Fruit fly (Drosophila melanogaster) whole organism, embryonic: ENCODE results near the gene BCL7-like.
A peak's percentile ranks its signal among the peaks of the same experiment; 100 is the strongest.

Source experiments
- BtbVII ChIP-seq: fragments of 200-800 bp; sonication (Bioruptor generic); optimal IDR thresholded peaks from 3 replicates; lab custom pipeline; 2017; ENCODE audit warnings: missing biosample characterization, mild to moderate bottlenecking, missing genetic modification characterization
- CG11723 ChIP-seq: fragments of 200-800 bp; sonication (Bioruptor generic); optimal IDR thresholded peaks from 2 replicates; lab custom pipeline; 2017; ENCODE audit warnings: missing biosample characterization, mild to moderate bottlenecking, missing genetic modification characterization
- CG12071 ChIP-seq: fragments of 200-800 bp; sonication (Bioruptor generic); optimal IDR thresholded peaks from 3 replicates; lab custom pipeline; 2018; ENCODE audit warnings: missing biosample characterization, mild to moderate bottlenecking, missing genetic modification characterization
- CG12104 ChIP-seq: fragments of 200-800 bp; sonication (Bioruptor generic); optimal IDR thresholded peaks from 3 replicates; lab custom pipeline; 2016; ENCODE audit warnings: missing biosample characterization, missing genetic modification characterization
- CG1233 ChIP-seq: fragments of 200-800 bp; sonication (Bioruptor generic); optimal IDR thresholded peaks from 4 replicates; lab custom pipeline; 2018; ENCODE audit warnings: missing biosample characterization, mild to moderate bottlenecking, missing genetic modification characterization
- CG12659 ChIP-seq: fragments of 200-800 bp; sonication (Bioruptor generic); optimal IDR thresholded peaks from 3 replicates; lab custom pipeline; 2017; ENCODE audit warnings: mild to moderate bottlenecking, missing biosample characterization, missing genetic modification reagents, missing genetic modification characterization
- CG12769 ChIP-seq: fragments of 200-800 bp; sonication (Bioruptor generic); optimal IDR thresholded peaks from 2 replicates; lab custom pipeline; 2019; ENCODE audit warnings: missing biosample characterization, mild to moderate bottlenecking, missing genetic modification characterization, moderate library complexity
- CG14014 ChIP-seq: fragments of 200-800 bp; sonication (Bioruptor generic); IDR thresholded peaks from 2 replicates; pipeline ENCODE4 v1.3.6; 2022; ENCODE audit warnings: missing biosample characterization, missing genetic modification characterization
- CG14965 ChIP-seq: fragments of 200-800 bp; sonication (Bioruptor generic); optimal IDR thresholded peaks from 2 replicates; lab custom pipeline; 2016; ENCODE audit warnings: missing biosample characterization, missing genetic modification characterization, borderline replicate concordance
- CG15696 ChIP-seq: fragments of 200-800 bp; sonication (Bioruptor generic); optimal IDR thresholded peaks from 2 replicates; lab custom pipeline; 2019; ENCODE audit warnings: missing biosample characterization, mild to moderate bottlenecking, missing genetic modification characterization, moderate library complexity
- CG18476 ChIP-seq: fragments of 200-800 bp; sonication (Bioruptor generic); optimal IDR thresholded peaks from 2 replicates; lab custom pipeline; 2016; ENCODE audit warnings: missing biosample characterization, mild to moderate bottlenecking, missing genetic modification characterization
- CG30020 ChIP-seq: fragments of 200-800 bp; optimal IDR thresholded peaks from 2 replicates; lab custom pipeline; 2019; ENCODE audit warnings: missing biosample characterization, mild to moderate bottlenecking, missing genetic modification characterization, moderate library complexity
- CG30403 ChIP-seq: fragments of 200-800 bp; sonication (Bioruptor generic); optimal IDR thresholded peaks from 3 replicates; lab custom pipeline; 2016; ENCODE audit warnings: missing biosample characterization, missing genetic modification characterization
- CG3281 ChIP-seq: fragments of 200-800 bp; sonication (Bioruptor generic); optimal IDR thresholded peaks from 3 replicates; lab custom pipeline; 2017; ENCODE audit warnings: missing biosample characterization, mild to moderate bottlenecking, missing genetic modification characterization
- CG5180 ChIP-seq: fragments of 200-800 bp; sonication (Bioruptor generic); optimal IDR thresholded peaks from 3 replicates; lab custom pipeline; 2017; ENCODE audit warnings: missing biosample characterization, missing genetic modification characterization, mild to moderate bottlenecking, moderate library complexity, missing genetic modification reagents
- CG6689 ChIP-seq: fragments of 200-800 bp; sonication (Bioruptor generic); IDR thresholded peaks from 2 replicates; pipeline ENCODE4 v1.3.6; 2022; ENCODE audit warnings: missing biosample characterization, missing genetic modification characterization
- CG7556 ChIP-seq: fragments of 200-800 bp; sonication (Bioruptor generic); optimal IDR thresholded peaks from 2 replicates; lab custom pipeline; 2017; ENCODE audit warnings: missing biosample characterization, mild to moderate bottlenecking, missing genetic modification characterization
- CG7963 ChIP-seq: fragments of 200-800 bp; sonication (Bioruptor generic); IDR thresholded peaks from 3 replicates; pipeline ENCODE4 v1.3.6; 2022; ENCODE audit warnings: missing biosample characterization, missing genetic modification characterization; ENCODE audit not compliant: partially characterized antibody
- CG8478 ChIP-seq: fragments of >200 bp; optimal IDR thresholded peaks from 2 replicates; lab custom pipeline; 2018
- CG9817 ChIP-seq: fragments of 200-800 bp; sonication (Bioruptor generic); optimal IDR thresholded peaks from 2 replicates; lab custom pipeline; 2018; ENCODE audit warnings: missing biosample characterization, mild to moderate bottlenecking, missing genetic modification characterization, moderate library complexity
- Gug ChIP-seq: fragments of 200-800 bp; sonication (Bioruptor generic); IDR thresholded peaks from 4 replicates; pipeline ENCODE4 v1.3.6; 2022; ENCODE audit warnings: missing biosample characterization, missing genetic modification characterization
- Hand ChIP-seq: fragments of 200-800 bp; sonication (Bioruptor generic); optimal IDR thresholded peaks from 2 replicates; lab custom pipeline; 2017; ENCODE audit warnings: mild to moderate bottlenecking, missing biosample characterization, missing genetic modification reagents, missing genetic modification characterization
- Hr51 ChIP-seq, 2 experiments: fragments of 200-800 bp; sonication (Bioruptor generic); optimal IDR thresholded peaks; 2 replicates in 1 of 2; 3 replicates in 1 of 2; lab custom pipeline; 2016 to 2018; ENCODE audit warnings: missing biosample characterization in 2 of 2, missing genetic modification characterization in 2 of 2, mild to moderate bottlenecking in 1 of 2, moderate library complexity in 1 of 2
- MBD-R2 ChIP-seq: fragments of 200-800 bp; sonication (Bioruptor generic); IDR thresholded peaks from 2 replicates; pipeline ENCODE4 v1.3.6; 2022; ENCODE audit warnings: missing biosample characterization, missing genetic modification characterization
- Nf-YA ChIP-seq: fragments of 200-800 bp; sonication (Bioruptor generic); IDR thresholded peaks from 2 replicates; pipeline ENCODE4 v1.3.6; 2022; ENCODE audit warnings: missing biosample characterization, missing genetic modification characterization
- Side ChIP-seq: fragments of 200-800 bp; sonication (Bioruptor generic); optimal IDR thresholded peaks from 2 replicates; lab custom pipeline; 2016; ENCODE audit warnings: missing biosample characterization, missing genetic modification characterization
- Six4 ChIP-seq: fragments of 200-800 bp; sonication (Bioruptor generic); optimal IDR thresholded peaks from 2 replicates; lab custom pipeline; 2016; ENCODE audit warnings: missing biosample characterization, missing genetic modification characterization
- Taf1 ChIP-seq: fragments of 200-800 bp; sonication (Bioruptor generic); IDR thresholded peaks from 2 replicates; pipeline ENCODE4 v1.3.6; 2022; ENCODE audit warnings: missing biosample characterization, missing genetic modification characterization
- ase ChIP-seq: fragments of 200-800 bp; sonication (Bioruptor generic); IDR thresholded peaks from 3 replicates; pipeline ENCODE4 v1.3.6; 2022; ENCODE audit warnings: missing biosample characterization, missing genetic modification characterization
- az2 ChIP-seq: fragments of 200-800 bp; sonication (Bioruptor generic); optimal IDR thresholded peaks from 3 replicates; lab custom pipeline; 2016; ENCODE audit warnings: missing biosample characterization, missing genetic modification characterization
- bcd ChIP-seq: fragments of 200-800 bp; sonication (Bioruptor generic); optimal IDR thresholded peaks from 2 replicates; lab custom pipeline; 2017; ENCODE audit warnings: missing biosample characterization, mild to moderate bottlenecking, missing genetic modification characterization
- bsh ChIP-seq, 2 experiments: fragments of 200-800 bp; sonication (Bioruptor generic); optimal IDR thresholded peaks; 2 replicates each; lab custom pipeline; 2017 to 2018; ENCODE audit warnings: mild to moderate bottlenecking in 2 of 2, missing biosample characterization in 2 of 2, missing genetic modification characterization in 2 of 2, moderate library complexity in 1 of 2
- dmrt11E ChIP-seq: fragments of 200-800 bp; sonication (Bioruptor generic); optimal IDR thresholded peaks from 3 replicates; lab custom pipeline; 2018; ENCODE audit warnings: missing biosample characterization, mild to moderate bottlenecking, missing genetic modification characterization, moderate library complexity
- hth ChIP-seq: fragments of >200 bp; optimal IDR thresholded peaks from 2 replicates; lab custom pipeline; 2017; ENCODE audit warnings: inconsistent platforms
- ind ChIP-seq: fragments of 200-800 bp; sonication (Bioruptor generic); optimal IDR thresholded peaks from 3 replicates; lab custom pipeline; 2016; ENCODE audit warnings: missing biosample characterization, missing genetic modification characterization
- jumu ChIP-seq: fragments of 200-800 bp; sonication (Bioruptor generic); optimal IDR thresholded peaks from 3 replicates; lab custom pipeline; 2016; ENCODE audit warnings: missing biosample characterization, missing genetic modification characterization
- lov ChIP-seq, 2 experiments: fragments of 200-800 bp in 1 of 2; fragments of >200 bp in 1 of 2; sonication (Bioruptor generic) in 1 of 2; IDR thresholded peaks in 1 of 2; optimal IDR thresholded peaks in 1 of 2; 2 replicates in 1 of 2; 3 replicates in 1 of 2; pipeline versions ENCODE4 v1.3.6 to Lab custom; 2017 to 2022; ENCODE audit warnings: missing biosample characterization in 1 of 2, missing genetic modification characterization in 1 of 2
- mld ChIP-seq: fragments of 200-800 bp; sonication (Bioruptor generic); IDR thresholded peaks from 3 replicates; pipeline ENCODE4 v1.3.6; 2022; ENCODE audit warnings: missing biosample characterization, missing genetic modification characterization; ENCODE audit not compliant: partially characterized antibody
- nom ChIP-seq: fragments of 200-800 bp; sonication (Bioruptor generic); optimal IDR thresholded peaks from 2 replicates; lab custom pipeline; 2017; ENCODE audit warnings: missing biosample characterization, missing genetic modification characterization, mild to moderate bottlenecking, moderate library complexity, missing genetic modification reagents
- pum ChIP-seq: fragments of 200-800 bp; sonication (Bioruptor generic); optimal IDR thresholded peaks from 2 replicates; lab custom pipeline; 2016; ENCODE audit warnings: missing biosample characterization, missing genetic modification characterization
- sens-2 ChIP-seq: fragments of 200-800 bp; sonication (Bioruptor generic); IDR thresholded peaks from 2 replicates; pipeline ENCODE4 v1.3.6; 2022; ENCODE audit warnings: missing biosample characterization, missing genetic modification characterization
- sim ChIP-seq: fragments of 200-800 bp; sonication (Bioruptor generic); IDR thresholded peaks from 2 replicates; pipeline ENCODE4 v1.3.6; 2022; ENCODE audit warnings: missing biosample characterization, missing genetic modification characterization
- so ChIP-seq: fragments of 200-800 bp; sonication (Bioruptor generic); IDR thresholded peaks from 3 replicates; pipeline ENCODE4 v1.3.6; 2022; ENCODE audit warnings: missing biosample characterization, missing genetic modification characterization
- stc ChIP-seq: fragments of 200-800 bp; sonication (Bioruptor generic); IDR thresholded peaks from 2 replicates; pipeline ENCODE4 v1.3.6; 2022; ENCODE audit warnings: missing biosample characterization, missing genetic modification characterization
- tgo ChIP-seq: fragments of 200-800 bp; sonication (Bioruptor generic); IDR thresholded peaks from 3 replicates; pipeline ENCODE4 v1.3.6; 2022; ENCODE audit warnings: missing biosample characterization, missing genetic modification characterization
- vvl ChIP-seq: fragments of 200-800 bp; sonication (Bioruptor generic); IDR thresholded peaks from 2 replicates; pipeline ENCODE4 v1.3.6; 2022; ENCODE audit warnings: missing biosample characterization, missing genetic modification characterization
- z ChIP-seq: fragments of 200-800 bp; sonication (Bioruptor generic); IDR thresholded peaks from 3 replicates; pipeline ENCODE4 v1.3.6; 2022; ENCODE audit warnings: missing biosample characterization, missing genetic modification characterization

BCL7-like gene

dm6 chrX:9352112-9353096, 4.0 kb upstream of the BCL7-like start (continued):
- TF ChIP-seq CG9817 (tag; lab: Kevin White, UChicago) (peak; percentile 77), tgo (peak; percentile 78), CG6689 (GFP tag; lab: Robert Waterston, UW) (peak; percentile 81), jumu (GFP tag; lab: Kevin White, UChicago) (peak; percentile 57), z (GFP tag; lab: Robert Waterston, UW) (no peak), CG18476 (GFP tag; lab: Kevin White, UChicago) (peak; percentile 76), bcd (GFP tag; lab: Kevin White, UChicago) (peak; percentile 83), bsh (GFP tag; optimal IDR thresholded peaks at IDR 0.05; lab: Kevin White, UChicago) (peak in 1 of 2 experiments; percentile 83), CG1233 (GFP tag; lab: Kevin White, UChicago) (peak; percentile 66), CG7963 (no peak), Hand (GFP tag; lab: Kevin White, UChicago) (peak; percentile 77), nom (GFP tag; lab: Kevin White, UChicago) (no peak), CG14014 (GFP tag; lab: Robert Waterston, UW) (peak; percentile 87), mld (GFP tag; lab: Robert Waterston, UW) (no peak), CG5180 (GFP tag; lab: Kevin White, UChicago) (peak; percentile 48), CG14965 (GFP tag; lab: Kevin White, UChicago) (no peak), CG30020 (tag; lab: Kevin White, UChicago) (peak; percentile 2), so (GFP tag; lab: Robert Waterston, UW) (peak; percentile 83), BtbVII (GFP tag; lab: Kevin White, UChicago) (peak; percentile 82), CG12104 (GFP tag; lab: Kevin White, UChicago) (peak; percentile 73), stc (GFP tag; lab: Robert Waterston, UW) (peak; percentile 81), CG12071 (peak; percentile 84), CG12769 (tag; lab: Kevin White, UChicago) (peak; percentile 93), CG15696 (tag; lab: Kevin White, UChicago) (peak; percentile 57), MBD-R2 (GFP tag; lab: Robert Waterston, UW) (peak; percentile 50; the same call in 1 of the 2 replicates), CG12659 (GFP tag; lab: Kevin White, UChicago) (peak; percentile 80), sim (GFP tag; lab: Robert Waterston, UW) (0 out of 2 replicates have a peak, but pooled peaks have one; percentile 41), Taf1 (GFP tag; lab: Robert Waterston, UW) (peak; percentile 68), ase (peak; percentile 45; the same call in 1 of the 3 replicates), Nf-YA (GFP tag; lab: Robert Waterston, UW) (peak; percentile 70), sens-2 (peak; percentile 69), ind (peak; percentile 81), CG8478 (lab: Kevin White, UChicago) (no peak), dmrt11E (tag; lab: Kevin White, UChicago) (peak; percentile 51), CG11723 (GFP tag; lab: Kevin White, UChicago) (peak; percentile 58), Side (GFP tag; lab: Kevin White, UChicago) (peak; percentile 65), Gug (peak; percentile 55; the same call in 3 of the 4 replicates), az2 (peak; percentile 75), lov (optimal IDR thresholded peaks at IDR 0.05; lab: Kevin White, UChicago) (no peak), lov (GFP tag; IDR thresholded peaks at IDR 0.05; lab: Robert Waterston, UW) (0 out of 3 replicates have a peak, but pooled peaks have one; percentile 63), pum (GFP tag; lab: Kevin White, UChicago) (peak; percentile 64), vvl (peak; percentile 91), Hr51 (GFP tag; optimal IDR thresholded peaks at IDR 0.05; lab: Kevin White, UChicago) (peak; percentile 37 to 89), CG3281 (peak; percentile 91), Six4 (GFP tag; lab: Kevin White, UChicago) (peak; percentile 70), CG7556 (GFP tag; lab: Kevin White, UChicago) (peak; percentile 79), hth (lab: Kevin White, UChicago) (no peak), CG30403 (GFP tag; lab: Kevin White, UChicago) (peak; percentile 79)
